Worm (Caenorhabditis elegans): ENCODE results near the gene C37C3.12.

Gene C37C3.12

DNA sequence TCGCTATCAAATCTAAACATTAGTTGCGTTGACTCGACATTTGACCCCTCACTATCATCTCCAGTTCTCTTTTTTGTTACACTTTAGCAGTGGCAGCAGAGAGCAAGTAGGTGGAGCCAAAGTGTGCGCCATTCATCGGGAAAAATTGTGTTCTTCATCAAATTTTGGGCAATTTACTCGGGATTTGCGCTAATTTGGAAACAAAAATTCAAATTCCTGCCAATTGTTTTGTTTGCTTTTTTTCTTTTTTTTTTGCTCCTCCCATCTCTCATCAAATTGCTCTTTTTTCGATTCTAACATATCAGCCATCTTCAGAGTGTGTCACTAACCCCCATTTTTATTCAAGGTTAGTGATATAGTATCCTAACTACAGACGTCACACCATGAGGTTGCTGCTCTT, 12.5 kb downstream of the C37C3.12 start, which contains the start of gene mig-6:
TSS of gene mig-6 (plus strand) at position 301 of the 400 bp plus-strand sequence.
- no peak for TF ChIP-seq tbx-37 (GFP tag; conservative IDR thresholded peaks at IDR 0.05)
- no peak for TF ChIP-seq pes-1 (GFP tag; IDR thresholded peaks at IDR 0.05)
- no peak for TF ChIP-seq ets-7 (tag; optimal IDR thresholded peaks at IDR 0.05)
- no peak for TF ChIP-seq hmbx-1 (tag; optimal IDR thresholded peaks at IDR 0.05)
- TF ChIP-seq scrt-1 (GFP tag; IDR thresholded peaks at IDR 0.05): no peak
- TF ChIP-seq B0310.2 (tag; optimal IDR thresholded peaks at IDR 0.05): no peak
- no peak for TF ChIP-seq hmg-4 (GFP tag; optimal IDR thresholded peaks at IDR 0.05)
- no peak for TF ChIP-seq ceh-36 (tag; optimal IDR thresholded peaks at IDR 0.05)
- TF ChIP-seq ceh-13 (GFP tag; optimal IDR thresholded peaks at IDR 0.05): no peak
- no peak for TF ChIP-seq aly-1 (tag; optimal IDR thresholded peaks at IDR 0.05)
- TF ChIP-seq tbx-11 (GFP tag; IDR thresholded peaks at IDR 0.05): no peak

DNA sequence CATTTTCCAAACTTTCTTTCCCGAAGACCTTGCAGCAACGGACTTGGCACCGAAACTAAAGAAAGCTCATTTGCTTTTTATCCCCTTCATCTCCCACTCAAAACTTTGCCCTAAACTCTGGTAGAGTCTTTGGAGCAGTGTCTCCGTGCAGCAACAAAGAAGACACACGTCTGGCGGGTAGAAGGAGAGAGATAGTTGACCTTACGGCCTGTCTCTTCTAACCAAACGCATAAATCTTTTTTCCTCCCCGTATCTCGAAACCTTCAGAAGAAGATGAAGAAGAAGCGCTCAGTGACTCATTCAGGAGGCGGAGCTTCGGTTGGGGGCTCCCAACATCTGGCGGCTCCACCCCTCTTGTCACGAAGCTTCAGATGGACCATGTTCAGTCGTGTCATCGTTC, 13.0 kb downstream of the C37C3.12 start:
- TF ChIP-seq ama-1 (optimal IDR thresholded peaks at IDR 0.05) (no peak), tbx-37 (GFP tag; conservative IDR thresholded peaks at IDR 0.05) (no peak), scrt-1 (GFP tag; IDR thresholded peaks at IDR 0.05) (no peak), aly-1 (tag; optimal IDR thresholded peaks at IDR 0.05) (no peak), ceh-13 (GFP tag; optimal IDR thresholded peaks at IDR 0.05) (no peak), ceh-36 (tag; optimal IDR thresholded peaks at IDR 0.05) (no peak), hnd-1 (tag; optimal IDR thresholded peaks at IDR 0.05) (no peak), hmg-4 (GFP tag; optimal IDR thresholded peaks at IDR 0.05) (no peak), sea-1 (GFP tag; conservative IDR thresholded peaks at IDR 0.05) (no peak), flt-1 (GFP tag; IDR thresholded peaks at IDR 0.05) (no peak), hmbx-1 (tag; optimal IDR thresholded peaks at IDR 0.05) (no peak), pes-1 (GFP tag; IDR thresholded peaks at IDR 0.05) (no peak)

DNA sequence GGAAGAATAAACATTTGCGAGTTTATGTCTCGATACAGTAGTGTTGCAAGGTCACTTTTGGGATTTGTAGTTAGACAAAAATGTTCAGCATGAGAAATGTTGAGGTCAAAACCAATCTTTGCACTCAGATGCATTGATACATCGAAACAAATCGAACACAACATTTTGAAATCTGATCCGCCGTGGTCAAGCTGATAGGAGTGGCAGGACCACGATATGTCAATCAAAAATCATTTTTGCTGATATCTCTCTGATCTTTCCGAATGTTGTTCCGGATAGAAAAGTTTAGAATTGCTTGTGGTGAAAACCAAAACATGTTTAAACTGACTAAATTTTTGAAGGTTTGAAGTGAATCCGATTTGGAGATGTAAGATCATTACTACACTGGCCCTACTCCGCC, 13.5 kb downstream of the C37C3.12 start:
- TF ChIP-seq sea-1 (GFP tag; conservative IDR thresholded peaks at IDR 0.05): no peak
- no peak for TF ChIP-seq flt-1 (GFP tag; IDR thresholded peaks at IDR 0.05)
- no peak for TF ChIP-seq tbx-11 (GFP tag; IDR thresholded peaks at IDR 0.05)
- no peak for TF ChIP-seq hmg-4 (GFP tag; optimal IDR thresholded peaks at IDR 0.05)
- no peak for TF ChIP-seq aly-1 (tag; optimal IDR thresholded peaks at IDR 0.05)
- no peak for TF ChIP-seq ceh-13 (GFP tag; optimal IDR thresholded peaks at IDR 0.05)
- TF ChIP-seq ets-7 (tag; optimal IDR thresholded peaks at IDR 0.05): no peak

DNA sequence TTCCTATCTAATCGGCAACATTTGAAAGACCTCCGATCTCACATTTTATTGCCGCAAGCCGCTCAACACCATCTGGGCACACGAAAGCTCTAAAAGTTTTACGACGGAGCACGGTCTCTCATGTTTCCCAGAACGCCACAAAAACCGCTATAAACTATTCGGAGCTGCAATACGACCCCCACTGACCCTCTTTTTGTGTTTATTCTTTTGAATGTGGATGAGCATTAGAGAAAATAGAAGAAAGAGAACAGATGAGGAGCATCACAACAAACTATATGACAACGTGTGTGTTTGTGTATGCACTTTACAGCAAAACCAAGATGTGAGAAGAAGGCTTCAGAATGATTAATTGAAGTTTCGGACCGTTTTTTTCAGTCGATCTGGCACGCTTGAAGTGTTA, 15.2 kb downstream of the C37C3.12 start:
- TF ChIP-seq ceh-13 (GFP tag; optimal IDR thresholded peaks at IDR 0.05) (no peak), tbx-37 (GFP tag; conservative IDR thresholded peaks at IDR 0.05) (no peak), tra-4 (tag; optimal IDR thresholded peaks at IDR 0.05) (no peak), scrt-1 (GFP tag; IDR thresholded peaks at IDR 0.05) (no peak), aly-1 (tag; optimal IDR thresholded peaks at IDR 0.05) (no peak), ceh-36 (tag; optimal IDR thresholded peaks at IDR 0.05) (no peak), ets-7 (tag; optimal IDR thresholded peaks at IDR 0.05) (no peak), B0310.2 (tag; optimal IDR thresholded peaks at IDR 0.05) (no peak), hmbx-1 (tag; optimal IDR thresholded peaks at IDR 0.05) (no peak), pes-1 (GFP tag; IDR thresholded peaks at IDR 0.05) (no peak), tbx-11 (GFP tag; IDR thresholded peaks at IDR 0.05) (no peak), F13C5.2 (tag; optimal IDR thresholded peaks at IDR 0.05) (no peak), sea-1 (GFP tag; conservative IDR thresholded peaks at IDR 0.05) (no peak), flt-1 (GFP tag; IDR thresholded peaks at IDR 0.05) (no peak), hmg-4 (GFP tag; optimal IDR thresholded peaks at IDR 0.05) (no peak), hnd-1 (tag; optimal IDR thresholded peaks at IDR 0.05) (no peak), ama-1 (optimal IDR thresholded peaks at IDR 0.05) (no peak)

DNA sequence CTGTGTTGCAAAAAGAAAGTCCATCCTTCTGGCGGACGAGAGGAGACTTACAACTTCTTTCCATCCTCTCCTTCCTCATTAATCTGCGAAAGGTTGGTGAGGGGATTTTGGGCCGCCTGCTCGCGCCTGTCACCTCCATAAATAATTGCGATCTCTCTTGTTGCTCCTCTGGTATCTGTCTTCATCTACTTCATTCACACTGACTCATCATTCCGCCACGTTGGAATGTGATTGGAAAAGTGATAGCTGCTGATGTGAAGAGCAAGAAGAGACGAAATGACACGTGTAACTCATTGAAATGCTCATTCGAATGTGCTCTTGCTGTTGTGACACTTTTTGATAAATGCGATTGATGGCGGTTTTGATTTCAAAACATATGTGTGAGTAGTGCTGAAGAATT, 16.7 kb downstream of the C37C3.12 start:
- TF ChIP-seq aly-1 (tag; optimal IDR thresholded peaks at IDR 0.05): no peak

DNA sequence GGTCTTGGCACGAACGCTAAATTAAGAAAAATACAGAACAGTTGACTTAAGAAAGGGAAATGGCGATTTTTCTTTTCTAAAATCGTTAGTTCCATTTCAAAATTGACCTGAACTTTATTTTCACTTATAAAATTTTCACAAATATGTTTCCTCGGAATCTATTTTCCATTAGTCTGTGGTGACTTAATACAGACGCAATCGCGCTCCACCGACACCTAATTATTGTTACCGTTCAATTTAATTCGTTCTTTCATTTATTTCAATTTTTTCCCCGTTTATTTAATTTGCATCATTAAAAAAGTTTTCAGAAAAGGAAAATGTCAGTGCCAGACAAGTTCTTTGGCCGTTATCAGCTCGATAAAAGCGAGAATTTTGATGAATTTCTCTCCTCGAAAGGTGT, 19.1 kb downstream of the C37C3.12 start, which contains the start of gene lbp-4:
TSS of gene lbp-4 (plus strand) at position 309 of the 400 bp plus-strand sequence.
- TF ChIP-seq ets-7 (tag; optimal IDR thresholded peaks at IDR 0.05): peak; percentile 3
- TF ChIP-seq tbx-37 (GFP tag; conservative IDR thresholded peaks at IDR 0.05): no peak
- TF ChIP-seq scrt-1 (GFP tag; IDR thresholded peaks at IDR 0.05): no peak
- TF ChIP-seq flt-1 (GFP tag; IDR thresholded peaks at IDR 0.05): peak; percentile 4; the same call in 1 of the 2 replicates
- TF ChIP-seq aly-1 (tag; optimal IDR thresholded peaks at IDR 0.05): no peak
- no peak for TF ChIP-seq tbx-11 (GFP tag; IDR thresholded peaks at IDR 0.05)

DNA sequence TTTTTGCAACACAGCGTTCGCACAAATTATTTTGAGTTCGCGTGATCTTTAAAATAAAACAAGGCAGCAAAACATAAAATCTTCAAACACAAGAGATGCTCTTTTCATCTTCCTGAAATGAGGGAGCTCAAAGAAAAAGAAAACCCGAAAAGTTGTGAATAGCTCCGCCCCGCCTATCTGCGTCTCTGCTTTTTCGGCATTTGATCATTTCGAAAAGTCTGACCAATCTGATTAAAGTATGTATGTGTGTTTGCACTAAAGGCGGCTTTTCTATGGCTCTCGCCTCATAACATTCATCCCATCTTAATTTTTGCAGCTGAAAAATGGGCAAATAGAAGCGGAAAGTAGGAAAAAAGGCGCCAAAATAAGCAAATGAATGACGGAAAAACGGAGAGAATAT, 19.8 kb downstream of the C37C3.12 start:
- TF ChIP-seq hnd-1 (tag; optimal IDR thresholded peaks at IDR 0.05) (no peak), B0310.2 (tag; optimal IDR thresholded peaks at IDR 0.05) (no peak), tra-4 (tag; optimal IDR thresholded peaks at IDR 0.05) (no peak), hmbx-1 (tag; optimal IDR thresholded peaks at IDR 0.05) (no peak), ceh-13 (GFP tag; optimal IDR thresholded peaks at IDR 0.05) (no peak), tbx-11 (GFP tag; IDR thresholded peaks at IDR 0.05) (no peak), hmg-4 (GFP tag; optimal IDR thresholded peaks at IDR 0.05) (no peak)

DNA sequence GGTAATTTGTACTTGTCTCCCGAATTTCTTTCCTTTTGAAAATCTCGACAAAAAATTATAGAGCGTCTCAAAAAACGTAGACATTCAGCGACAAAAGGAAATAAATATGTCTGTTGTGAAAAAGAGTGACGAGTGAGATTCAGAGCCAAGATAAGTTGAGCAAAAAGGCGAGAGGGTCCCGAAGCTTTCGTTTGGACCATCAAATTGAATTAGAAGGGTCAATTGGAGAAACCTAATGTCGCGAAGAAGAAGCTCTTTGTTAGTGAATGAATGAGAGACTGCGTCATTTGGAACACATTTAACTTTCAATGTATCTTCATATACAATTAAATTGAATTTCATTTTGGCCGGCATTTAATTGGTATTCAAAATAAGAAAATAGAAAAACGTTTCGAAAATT, 22.9 kb downstream of the C37C3.12 start:
- no peak for TF ChIP-seq pes-1 (GFP tag; IDR thresholded peaks at IDR 0.05)
- TF ChIP-seq tbx-37 (GFP tag; conservative IDR thresholded peaks at IDR 0.05): no peak
- TF ChIP-seq scrt-1 (GFP tag; IDR thresholded peaks at IDR 0.05): no peak
- TF ChIP-seq ceh-36 (tag; optimal IDR thresholded peaks at IDR 0.05): no peak
- no peak for TF ChIP-seq tra-4 (tag; optimal IDR thresholded peaks at IDR 0.05)
- no peak for TF ChIP-seq hmg-4 (GFP tag; optimal IDR thresholded peaks at IDR 0.05)
- no peak for TF ChIP-seq aly-1 (tag; optimal IDR thresholded peaks at IDR 0.05)
- no peak for TF ChIP-seq B0310.2 (tag; optimal IDR thresholded peaks at IDR 0.05)
- TF ChIP-seq flt-1 (GFP tag; IDR thresholded peaks at IDR 0.05): no peak
- TF ChIP-seq ceh-13 (GFP tag; optimal IDR thresholded peaks at IDR 0.05): no peak
- TF ChIP-seq hmbx-1 (tag; optimal IDR thresholded peaks at IDR 0.05): no peak
- TF ChIP-seq tbx-11 (GFP tag; IDR thresholded peaks at IDR 0.05): no peak
- TF ChIP-seq F13C5.2 (tag; optimal IDR thresholded peaks at IDR 0.05): no peak
- no peak for TF ChIP-seq sea-1 (GFP tag; conservative IDR thresholded peaks at IDR 0.05)
- no peak for TF ChIP-seq ama-1 (optimal IDR thresholded peaks at IDR 0.05)
- TF ChIP-seq ets-7 (tag; optimal IDR thresholded peaks at IDR 0.05): no peak
- TF ChIP-seq hnd-1 (tag; optimal IDR thresholded peaks at IDR 0.05): no peak
